Fruit fly (Drosophila melanogaster): ENCODE data around the gene CG11593.

DNA sequence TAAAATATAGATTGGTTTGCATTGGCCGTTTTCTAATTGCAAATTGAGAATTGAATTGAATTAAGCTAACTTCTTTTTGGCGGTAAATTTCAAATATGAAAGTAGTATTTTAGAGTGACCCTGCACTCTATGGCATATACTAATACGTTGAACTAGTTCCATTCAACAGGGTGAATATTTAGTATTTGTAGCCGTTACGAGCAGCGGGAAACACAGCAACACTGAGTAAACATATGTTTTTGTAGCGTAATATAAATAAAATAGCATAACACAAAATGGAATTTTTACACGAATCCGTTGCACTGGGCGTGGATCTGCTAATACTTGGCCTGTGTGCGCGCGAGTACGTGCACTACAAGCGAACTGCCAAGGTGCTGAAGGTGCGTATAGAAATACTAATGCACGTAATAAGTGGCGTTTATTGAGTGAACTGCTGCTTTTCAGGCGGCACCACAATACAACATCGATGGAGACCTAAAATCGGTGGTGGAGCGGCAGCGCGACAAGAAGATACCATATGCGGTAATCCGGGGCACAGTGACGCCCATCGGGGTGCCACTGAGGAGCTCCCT lies 18.9 kb downstream of the CG11593 start, which contains the start of gene Mul1:
- TF ChIP-seq CG8478 (optimal IDR thresholded peaks at IDR 0.05) (no peak), CTCF (optimal IDR thresholded peaks at IDR 0.05) (no peak)
